Fruit fly (Drosophila melanogaster) whole organism, adult: ENCODE measurements around the gene mdy.

Experiments
- CG33017 ChIP-seq: fragments of 200-800 bp; sonication (Bioruptor generic); optimal IDR thresholded peaks from 2 replicates; lab custom pipeline; 2018; ENCODE audit warnings: missing biosample characterization, mild to moderate bottlenecking, missing genetic modification characterization, moderate library complexity
- CG5204 ChIP-seq: fragments of 200-800 bp; sonication (Bioruptor generic); optimal IDR thresholded peaks from 2 replicates; lab custom pipeline; 2016; ENCODE audit warnings: missing biosample characterization, missing genetic modification characterization
- CG7045 ChIP-seq: fragments of 200-800 bp; sonication (Bioruptor generic); optimal IDR thresholded peaks from 2 replicates; lab custom pipeline; 2017; ENCODE audit warnings: missing biosample characterization, mild to moderate bottlenecking, missing genetic modification characterization
- Crg-1 ChIP-seq: fragments of 200-800 bp; sonication (Bioruptor generic); optimal IDR thresholded peaks from 2 replicates; lab custom pipeline; 2016; ENCODE audit warnings: missing biosample characterization, missing genetic modification characterization
- Mnt ChIP-seq: fragments of 200-800 bp; sonication (Bioruptor generic); optimal IDR thresholded peaks from 2 replicates; lab custom pipeline; 2016; ENCODE audit warnings: missing biosample characterization, mild to moderate bottlenecking, missing genetic modification characterization
- bab1 ChIP-seq: fragments of 200-800 bp; sonication (Bioruptor generic); optimal IDR thresholded peaks from 3 replicates; lab custom pipeline; 2019; ENCODE audit warnings: missing biosample characterization, mild to moderate bottlenecking, missing genetic modification characterization, moderate library complexity
- tj ChIP-seq: fragments of 200-800 bp; sonication (Bioruptor generic); optimal IDR thresholded peaks from 3 replicates; lab custom pipeline; 2017; ENCODE audit warnings: missing biosample characterization, mild to moderate bottlenecking, missing genetic modification characterization, moderate library complexity

dm6 chr2L:16847948-16848347, 31.5 kb downstream of the mdy start:
- no peak for TF ChIP-seq Mnt (GFP tag; lab: Kevin White, UChicago)
- TF ChIP-seq bab1, result no peak
- no peak for TF ChIP-seq Crg-1
- no peak for TF ChIP-seq CG7045 (GFP tag; lab: Kevin White, UChicago)
- no peak for TF ChIP-seq CG33017 (tag; lab: Kevin White, UChicago)
- TF ChIP-seq CG5204 (GFP tag; lab: Kevin White, UChicago), result no peak
- no peak for TF ChIP-seq tj (GFP tag; lab: Kevin White, UChicago)
